Worm (Caenorhabditis elegans) whole organism, L1 larva: ENCODE data around the gene srr-4.

Experiments used
- F16B12.6 ChIP-seq: fragments of 150-350 bp; optimal IDR thresholded peaks from 2 replicates; lab custom pipeline; 2014; ENCODE audit warnings: missing biosample characterization, missing genetic modification characterization
- ceh-8 ChIP-seq: fragments of 200-800 bp; sonication (Bioruptor generic); optimal IDR thresholded peaks from 2 replicates; lab custom pipeline; 2018; ENCODE audit warnings: mild to moderate bottlenecking, missing genetic modification characterization, moderate library complexity, missing compliant biosample characterization
- elt-2 ChIP-seq: sonication (generic microtip); optimal IDR thresholded peaks from 2 replicates; lab custom pipeline; 2016; ENCODE audit warnings: missing genetic modification characterization, mild to moderate bottlenecking, inconsistent platforms, missing compliant biosample characterization, missing genetic modification reagents
- fos-1 ChIP-seq: fragments of 150-350 bp; optimal IDR thresholded peaks from 2 replicates; lab custom pipeline; 2014; ENCODE audit warnings: missing biosample characterization, missing genetic modification characterization
- hlh-4 ChIP-seq: sonication (generic microtip); optimal IDR thresholded peaks from 2 replicates; lab custom pipeline; 2016; ENCODE audit warnings: mild to moderate bottlenecking, missing genetic modification characterization, missing compliant biosample characterization
- hpl-2 ChIP-seq: fragments of 150-350 bp; optimal IDR thresholded peaks from 2 replicates; lab custom pipeline; 2014; ENCODE audit warnings: missing biosample characterization, missing genetic modification reagents, missing genetic modification characterization
- lin-15B ChIP-seq: fragments of 150-350 bp; sonication (generic microtip); optimal IDR thresholded peaks from 3 replicates; lab custom pipeline; 2014; ENCODE audit warnings: missing biosample characterization, missing genetic modification characterization
- nhr-71 ChIP-seq: sonication (generic microtip); optimal IDR thresholded peaks from 2 replicates; lab custom pipeline; 2016; ENCODE audit warnings: mild to moderate bottlenecking, missing genetic modification characterization, moderate library complexity, missing compliant biosample characterization
- pqm-1 ChIP-seq: sonication (generic microtip); optimal IDR thresholded peaks from 3 replicates; lab custom pipeline; 2017; ENCODE audit warnings: missing biosample characterization, missing genetic modification characterization
- ztf-4 ChIP-seq: fragments of 150-350 bp; optimal IDR thresholded peaks from 2 replicates; lab custom pipeline; 2014; ENCODE audit warnings: missing biosample characterization, missing genetic modification characterization

The srr-4 gene

DNA sequence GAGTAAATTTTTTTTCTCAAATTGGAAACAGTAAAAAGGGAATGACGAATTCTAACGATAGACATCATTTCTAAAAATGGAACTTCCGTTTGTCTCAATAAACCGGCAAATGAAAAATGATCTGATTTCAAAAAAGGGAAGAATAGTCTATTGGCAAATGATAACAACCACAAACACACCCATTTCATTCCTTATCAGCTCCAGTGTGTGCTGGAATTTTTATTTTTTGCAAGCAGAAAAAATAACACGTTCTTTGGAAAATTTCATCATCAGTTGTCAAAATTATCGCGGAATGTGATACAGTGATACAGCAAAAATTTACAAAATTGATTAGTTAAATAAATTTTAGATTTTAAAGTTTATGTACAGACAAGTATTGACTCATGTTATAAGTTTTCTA lies 48.4 kb downstream of the srr-4 start:
- peak; percentile 51 for TF ChIP-seq pqm-1 (tag; lab: Kevin White, UChicago)
- TF ChIP-seq elt-2 (tag; lab: Kevin White, UChicago): peak; percentile 85
- no peak for TF ChIP-seq hpl-2 (GFP tag; lab: Kevin White, UChicago)

ce11 chrV:5069440-5069839 lies 50.4 kb downstream of the srr-4 start, which contains the start of gene Y58A7A.1:
Gene Y58A7A.1 (minus strand): TSS chrV:5069540.
- TF ChIP-seq pqm-1 (tag; lab: Kevin White, UChicago): no peak
- no peak for TF ChIP-seq fos-1
- no peak for TF ChIP-seq ztf-4 (tag; lab: Kevin White, UChicago)
- TF ChIP-seq hlh-4 (tag; lab: Kevin White, UChicago): no peak
- TF ChIP-seq nhr-71 (tag; lab: Kevin White, UChicago): no peak
- no peak for TF ChIP-seq lin-15B
- no peak for TF ChIP-seq F16B12.6 (tag; lab: Kevin White, UChicago)
- no peak for TF ChIP-seq ceh-8 (GFP tag; lab: Kevin White, UChicago)
